Fruit fly (Drosophila melanogaster) whole organism, embryonic: ENCODE data around the gene Prx2.

Experiments
- Abd-B ChIP-seq: fragments of 200-800 bp; sonication (Bioruptor generic); optimal IDR thresholded peaks from 2 replicates; lab custom pipeline; 2018; ENCODE audit warnings: missing biosample characterization, mild to moderate bottlenecking, missing genetic modification characterization, moderate library complexity
- B-H1 ChIP-seq: fragments of 200-800 bp; sonication (Bioruptor generic); IDR thresholded peaks from 3 replicates; pipeline ENCODE4 v1.3.6; 2022; ENCODE audit warnings: missing biosample characterization, missing genetic modification characterization
- CG10267 ChIP-seq: fragments of 200-800 bp; sonication (Bioruptor generic); optimal IDR thresholded peaks from 2 replicates; lab custom pipeline; 2018; ENCODE audit warnings: missing biosample characterization, mild to moderate bottlenecking, missing genetic modification characterization, moderate library complexity
- CG11456 ChIP-seq: fragments of 200-800 bp; sonication (Bioruptor generic); IDR thresholded peaks from 3 replicates; pipeline ENCODE4 v1.3.6; 2022; ENCODE audit warnings: missing biosample characterization, missing genetic modification characterization
- CG12071 ChIP-seq: fragments of 200-800 bp; sonication (Bioruptor generic); optimal IDR thresholded peaks from 3 replicates; lab custom pipeline; 2018; ENCODE audit warnings: missing biosample characterization, mild to moderate bottlenecking, missing genetic modification characterization
- CG14710 ChIP-seq: fragments of 200-800 bp; sonication (Bioruptor generic); optimal IDR thresholded peaks from 3 replicates; lab custom pipeline; 2019; ENCODE audit warnings: missing biosample characterization, mild to moderate bottlenecking, missing genetic modification characterization, moderate library complexity
- CG1792 ChIP-seq: fragments of 200-800 bp; sonication (Bioruptor generic); optimal IDR thresholded peaks from 2 replicates; lab custom pipeline; 2016; ENCODE audit warnings: missing biosample characterization, missing genetic modification characterization
- CG2116 ChIP-seq: fragments of 200-800 bp; sonication (Bioruptor generic); optimal IDR thresholded peaks from 3 replicates; lab custom pipeline; 2018; ENCODE audit warnings: missing biosample characterization, mild to moderate bottlenecking, missing genetic modification characterization
- CG2712 ChIP-seq: fragments of 200-800 bp; optimal IDR thresholded peaks from 3 replicates; lab custom pipeline; 2019; ENCODE audit warnings: missing biosample characterization, mild to moderate bottlenecking, missing genetic modification characterization, moderate library complexity
- CG31224 ChIP-seq: fragments of 200-800 bp; sonication (Bioruptor generic); IDR thresholded peaks from 2 replicates; pipeline ENCODE4 v1.3.6; 2022; ENCODE audit warnings: missing biosample characterization, missing genetic modification characterization
- CG34224 ChIP-seq: fragments of 200-800 bp; sonication (Bioruptor generic); IDR thresholded peaks from 3 replicates; pipeline ENCODE4 v1.3.6; 2022; ENCODE audit warnings: missing biosample characterization, missing genetic modification characterization; ENCODE audit not compliant: partially characterized antibody
- CG34422 ChIP-seq: fragments of 200-800 bp; sonication (Bioruptor generic); IDR thresholded peaks from 3 replicates; pipeline ENCODE4 v1.3.6; 2022; ENCODE audit warnings: missing biosample characterization, missing genetic modification characterization
- CG6272 ChIP-seq: fragments of 200-800 bp; sonication (Bioruptor generic); IDR thresholded peaks from 2 replicates; pipeline ENCODE4 v1.3.6; 2022; ENCODE audit warnings: missing biosample characterization, missing genetic modification characterization
- CG8924 ChIP-seq: fragments of 200-800 bp; optimal IDR thresholded peaks from 3 replicates; lab custom pipeline; 2019; ENCODE audit warnings: missing biosample characterization, mild to moderate bottlenecking, missing genetic modification characterization, moderate library complexity
- CG9932 ChIP-seq: fragments of 200-800 bp; sonication (Bioruptor generic); IDR thresholded peaks from 2 replicates; pipeline ENCODE4 v1.3.6; 2022; ENCODE audit warnings: missing biosample characterization, missing genetic modification characterization
- CrebB ChIP-seq: fragments of 200-800 bp; sonication (Bioruptor generic); optimal IDR thresholded peaks from 3 replicates; lab custom pipeline; 2018; ENCODE audit warnings: missing biosample characterization, mild to moderate bottlenecking, missing genetic modification characterization
- Dek ChIP-seq: fragments of 200-800 bp; sonication (Bioruptor generic); optimal IDR thresholded peaks from 3 replicates; lab custom pipeline; 2019; ENCODE audit warnings: missing biosample characterization, mild to moderate bottlenecking, missing genetic modification characterization, moderate library complexity
- Doc2 ChIP-seq: fragments of 200-800 bp; sonication (Bioruptor generic); IDR thresholded peaks from 2 replicates; pipeline ENCODE4 v1.3.6; 2022; ENCODE audit warnings: missing biosample characterization, missing genetic modification characterization
- Dref ChIP-seq: fragments of 200-800 bp; sonication (Bioruptor generic); IDR thresholded peaks from 2 replicates; pipeline ENCODE4 v1.3.6; 2022; ENCODE audit warnings: missing biosample characterization, missing genetic modification characterization
- E2f2 ChIP-seq: fragments of 200-800 bp; sonication (Bioruptor generic); IDR thresholded peaks from 2 replicates; pipeline ENCODE4 v1.3.6; 2022; ENCODE audit warnings: missing biosample characterization, missing genetic modification characterization
- HLH54F ChIP-seq: fragments of 200-800 bp; sonication (Bioruptor generic); optimal IDR thresholded peaks from 3 replicates; lab custom pipeline; 2016; ENCODE audit warnings: missing biosample characterization, missing genetic modification characterization
- Hr3 ChIP-seq: fragments of 200-800 bp; sonication (Bioruptor generic); optimal IDR thresholded peaks from 3 replicates; lab custom pipeline; 2016; ENCODE audit warnings: missing biosample characterization, missing genetic modification characterization
- Lhr ChIP-seq: fragments of 200-800 bp; sonication (Bioruptor generic); optimal IDR thresholded peaks from 3 replicates; lab custom pipeline; 2017; ENCODE audit warnings: mild to moderate bottlenecking, missing biosample characterization, missing genetic modification reagents, missing genetic modification characterization
- Mrtf ChIP-seq: fragments of 200-800 bp; sonication (Bioruptor generic); IDR thresholded peaks from 3 replicates; pipeline ENCODE4 v1.3.6; 2022; ENCODE audit warnings: missing biosample characterization, missing genetic modification characterization
- NK7.1 ChIP-seq: fragments of 200-800 bp; sonication (Bioruptor generic); optimal IDR thresholded peaks from 3 replicates; lab custom pipeline; 2016; ENCODE audit warnings: missing biosample characterization, missing genetic modification characterization
- Taf1 ChIP-seq: fragments of 200-800 bp; sonication (Bioruptor generic); IDR thresholded peaks from 2 replicates; pipeline ENCODE4 v1.3.6; 2022; ENCODE audit warnings: missing biosample characterization, missing genetic modification characterization
- amos ChIP-seq: fragments of 200-800 bp; sonication (Bioruptor generic); IDR thresholded peaks from 2 replicates; pipeline ENCODE4 v1.3.6; 2022; ENCODE audit warnings: missing biosample characterization, missing genetic modification characterization; ENCODE audit not compliant: partially characterized antibody
- bsh ChIP-seq, 2 experiments: fragments of 200-800 bp; sonication (Bioruptor generic); optimal IDR thresholded peaks; 2 replicates each; lab custom pipeline; 2017 to 2018; ENCODE audit warnings: mild to moderate bottlenecking in 2 of 2, missing biosample characterization in 2 of 2, missing genetic modification characterization in 2 of 2, moderate library complexity in 1 of 2
- cato ChIP-seq: fragments of 200-800 bp; sonication (Bioruptor generic); optimal IDR thresholded peaks from 2 replicates; lab custom pipeline; 2016; ENCODE audit warnings: missing biosample characterization, missing genetic modification characterization, borderline replicate concordance
- ci ChIP-seq: fragments of 200-800 bp; sonication (Bioruptor generic); IDR thresholded peaks from 3 replicates; pipeline ENCODE4 v1.3.6; 2022; ENCODE audit warnings: missing biosample characterization, missing genetic modification characterization
- dmrt99B ChIP-seq: fragments of 200-800 bp; sonication (Bioruptor generic); optimal IDR thresholded peaks from 2 replicates; lab custom pipeline; 2018; ENCODE audit warnings: missing biosample characterization, mild to moderate bottlenecking, missing genetic modification characterization, moderate library complexity
- dysf ChIP-seq: fragments of 200-800 bp; sonication (Bioruptor generic); IDR thresholded peaks from 3 replicates; pipeline ENCODE4 v1.3.6; 2022; ENCODE audit warnings: missing biosample characterization, missing genetic modification characterization
- gem ChIP-seq: fragments of 200-800 bp; sonication (Bioruptor generic); optimal IDR thresholded peaks from 2 replicates; lab custom pipeline; 2019; ENCODE audit warnings: missing biosample characterization, mild to moderate bottlenecking, missing genetic modification characterization, moderate library complexity
- gfzf ChIP-seq: fragments of 200-800 bp; sonication (Bioruptor generic); optimal IDR thresholded peaks from 2 replicates; lab custom pipeline; 2016; ENCODE audit warnings: missing biosample characterization, mild to moderate bottlenecking, missing genetic modification characterization, moderate library complexity
- grau ChIP-seq: fragments of 200-800 bp; optimal IDR thresholded peaks from 3 replicates; lab custom pipeline; 2019; ENCODE audit warnings: missing biosample characterization, mild to moderate bottlenecking, missing genetic modification characterization, moderate library complexity
- gt ChIP-seq: fragments of 200-800 bp; sonication (Bioruptor generic); IDR thresholded peaks from 2 replicates; pipeline ENCODE4 v1.3.6; 2022; ENCODE audit warnings: missing biosample characterization, missing genetic modification characterization
- insv ChIP-seq, 2 experiments: fragments of 200-800 bp; sonication (Bioruptor generic); optimal IDR thresholded peaks; 3 replicates each; lab custom pipeline; 2016 to 2018; ENCODE audit warnings: missing biosample characterization in 2 of 2, missing genetic modification characterization in 2 of 2
- lmd ChIP-seq: fragments of 200-800 bp; sonication (Bioruptor generic); IDR thresholded peaks from 2 replicates; pipeline ENCODE4 v1.3.6; 2022; ENCODE audit warnings: missing biosample characterization, missing genetic modification characterization
- prd ChIP-seq, 3 experiments: fragments of >200 bp in 2 of 3; fragments of 200-800 bp in 1 of 3; sonication (Bioruptor generic) in 1 of 3; optimal IDR thresholded peaks in 2 of 3; IDR thresholded peaks in 1 of 3; 2 replicates in 2 of 3; 3 replicates in 1 of 3; pipeline versions ENCODE4 v1.3.6 to Lab custom; 2017 to 2022; ENCODE audit warnings: missing biosample characterization in 1 of 3, missing genetic modification characterization in 1 of 3
- ranshi ChIP-seq: fragments of 200-800 bp; sonication (Bioruptor generic); IDR thresholded peaks from 2 replicates; pipeline ENCODE4 v1.3.6; 2022; ENCODE audit warnings: missing biosample characterization, missing genetic modification characterization
- rib ChIP-seq: fragments of 200-800 bp; sonication (Bioruptor generic); IDR thresholded peaks from 2 replicates; pipeline ENCODE4 v1.3.6; 2022; ENCODE audit warnings: missing biosample characterization, missing genetic modification characterization
- slbo ChIP-seq: fragments of 200-800 bp; sonication (Bioruptor generic); IDR thresholded peaks from 2 replicates; pipeline ENCODE4 v1.3.6; 2022; ENCODE audit warnings: missing biosample characterization, missing genetic modification characterization
- sob ChIP-seq: fragments of 200-800 bp; sonication (Bioruptor generic); IDR thresholded peaks from 2 replicates; pipeline ENCODE4 v1.3.6; 2022; ENCODE audit warnings: missing biosample characterization, missing genetic modification characterization
- tgo ChIP-seq: fragments of 200-800 bp; sonication (Bioruptor generic); IDR thresholded peaks from 3 replicates; pipeline ENCODE4 v1.3.6; 2022; ENCODE audit warnings: missing biosample characterization, missing genetic modification characterization
- ttk ChIP-seq: fragments of 200-800 bp; sonication (Bioruptor generic); IDR thresholded peaks from 2 replicates; pipeline ENCODE4 v2.1.2; 2022; ENCODE audit warnings: missing biosample characterization, missing genetic modification characterization
- unc-4 ChIP-seq: fragments of 200-800 bp; sonication (Bioruptor generic); IDR thresholded peaks from 2 replicates; pipeline ENCODE4 v1.3.6; 2022; ENCODE audit warnings: missing biosample characterization, missing genetic modification characterization; ENCODE audit not compliant: partially characterized antibody
- unpg ChIP-seq: fragments of 200-800 bp; sonication (Bioruptor generic); optimal IDR thresholded peaks from 3 replicates; lab custom pipeline; 2018; ENCODE audit warnings: missing biosample characterization, mild to moderate bottlenecking, missing genetic modification characterization, moderate library complexity

Prx2 gene

dm6 chrX:13296405-13297183 is 33.0 kb upstream of the Prx2 start, which contains the start of gene CG1622 (continued):
- TF ChIP-seq CG8924 (peak; percentile 55), Taf1 (peak; percentile 14; the same call in 1 of the 2 replicates), dysf (GFP tag; lab: Robert Waterston, UW) (peak; percentile 42; the same call in 2 of the 3 replicates), Dek (tag; lab: Kevin White, UChicago) (peak; percentile 21), CG10267 (tag; lab: Kevin White, UChicago) (peak; percentile 35), gfzf (peak; percentile 68), Lhr (peak; percentile 26), slbo (GFP tag; lab: Robert Waterston, UW) (peak; percentile 45; the same call in 1 of the 2 replicates), Abd-B (GFP tag; lab: Kevin White, UChicago) (peak; percentile 1), grau (tag; lab: Kevin White, UChicago) (peak; percentile 68), cato (GFP tag; lab: Kevin White, UChicago) (no peak), gt (no peak), E2f2 (GFP tag; lab: Robert Waterston, UW) (peak; percentile 28; the same call in 1 of the 2 replicates), Doc2 (GFP tag; lab: Robert Waterston, UW) (no peak), tgo (GFP tag; lab: Robert Waterston, UW) (peak; percentile 33; the same call in 1 of the 3 replicates), bsh (GFP tag; optimal IDR thresholded peaks at IDR 0.05; lab: Kevin White, UChicago) (peak in 1 of 2 experiments; percentile 16), dmrt99B (no peak), CG2712 (tag; lab: Kevin White, UChicago) (peak; percentile 48), CG34224 (peak; percentile 41; the same call in 1 of the 3 replicates), insv (GFP tag; optimal IDR thresholded peaks at IDR 0.05; lab: Kevin White, UChicago) (peak in 1 of 2 experiments; percentile 80), ttk (GFP tag; lab: Robert Waterston, UW) (no peak), Mrtf (no peak), NK7.1 (GFP tag; lab: Kevin White, UChicago) (no peak), ci (GFP tag; lab: Robert Waterston, UW) (0 out of 3 replicates have a peak, but pooled peaks have one; percentile 30), Dref (GFP tag; lab: Robert Waterston, UW) (peak; percentile 80), CG31224 (GFP tag; lab: Robert Waterston, UW) (peak; percentile 47; the same call in 1 of the 2 replicates), CG9932 (GFP tag; lab: Robert Waterston, UW) (peak; percentile 76), amos (GFP tag; lab: Robert Waterston, UW) (peak; percentile 50; the same call in 1 of the 2 replicates), ranshi (peak; percentile 38; the same call in 1 of the 2 replicates), CG1792 (GFP tag; lab: Kevin White, UChicago) (no peak), CG14710 (tag; lab: Kevin White, UChicago) (peak; percentile 53), CG2116 (GFP tag; lab: Kevin White, UChicago) (peak; percentile 58), CG6272 (0 out of 2 replicates have a peak, but pooled peaks have one; percentile 21), rib (0 out of 2 replicates have a peak, but pooled peaks have one; percentile 11), sob (GFP tag; lab: Robert Waterston, UW) (peak; percentile 67), CrebB (no peak), Hr3 (peak; percentile 38), CG12071 (GFP tag; lab: Kevin White, UChicago) (no peak), HLH54F (GFP tag; lab: Kevin White, UChicago) (no peak), gem (no peak), prd (optimal IDR thresholded peaks at IDR 0.05; lab: Kevin White, UChicago) (no peak), prd (GFP tag; IDR thresholded peaks at IDR 0.05; lab: Robert Waterston, UW) (peak; percentile 61; the same call in 2 of the 3 replicates), lmd (peak; percentile 31; the same call in 1 of the 2 replicates), B-H1 (GFP tag; lab: Robert Waterston, UW) (peak; percentile 25; the same call in 1 of the 3 replicates), unc-4 (GFP tag; lab: Robert Waterston, UW) (peak; percentile 33), unpg (GFP tag; lab: Kevin White, UChicago) (no peak), CG11456 (peak; percentile 43; the same call in 1 of the 3 replicates), CG34422 (GFP tag; lab: Robert Waterston, UW) (peak; percentile 44; the same call in 1 of the 3 replicates)
